In genomic region chr3L:21445704-21446103, dm6 we compare ENCODE assay signal across 4 fruit fly cellular contexts.
TF ChIP-seq lines count a peak whose summit lies in the region.

TSS of gene Syx7 (plus strand) at chr3L:21445834.

- no peak for TF ChIP-seq CTCF in whole organism, embryonic (GFP tag; optimal IDR thresholded peaks at IDR 0.05; lab: Kevin White, UChicago)

TF ChIP-seq in whole organism, adult, 20 proteins besides CTCF, POLR2A, EP300 and RAD21:
- peak; percentile 70 for TF ChIP-seq Crg-1 (GFP tag; optimal IDR thresholded peaks at IDR 0.05; lab: Kevin White, UChicago)
- TF ChIP-seq CG14711 (tag; optimal IDR thresholded peaks at IDR 0.05; lab: Kevin White, UChicago): peak; percentile 12
- no peak for TF ChIP-seq toe (GFP tag; optimal IDR thresholded peaks at IDR 0.05; lab: Kevin White, UChicago)
- TF ChIP-seq ovo (GFP tag; optimal IDR thresholded peaks at IDR 0.05; lab: Kevin White, UChicago): no peak
- no peak for TF ChIP-seq CG11617 (GFP tag; optimal IDR thresholded peaks at IDR 0.05; lab: Kevin White, UChicago)
- TF ChIP-seq CG5204 (GFP tag; optimal IDR thresholded peaks at IDR 0.05; lab: Kevin White, UChicago): no peak
- peak; percentile 39 for TF ChIP-seq CG7101 (tag; optimal IDR thresholded peaks at IDR 0.05; lab: Kevin White, UChicago)
- TF ChIP-seq Clk (GFP tag; optimal IDR thresholded peaks at IDR 0.05; lab: Kevin White, UChicago): no peak
- TF ChIP-seq cnc (optimal IDR thresholded peaks at IDR 0.05; lab: Kevin White, UChicago): no peak
- no peak for TF ChIP-seq kay (GFP tag; lab: Kevin White, UChicago; ENCODE audit: borderline replicate concordance)
- TF ChIP-seq CG1620 (GFP tag; optimal IDR thresholded peaks at IDR 0.05; lab: Kevin White, UChicago): peak; percentile 52
- TF ChIP-seq bab1 (GFP tag; optimal IDR thresholded peaks at IDR 0.05; lab: Kevin White, UChicago): peak; percentile 55
- TF ChIP-seq cic (GFP tag; optimal IDR thresholded peaks at IDR 0.05; lab: Kevin White, UChicago): no peak
- TF ChIP-seq tj (GFP tag; optimal IDR thresholded peaks at IDR 0.05; lab: Kevin White, UChicago): no peak
- no peak for TF ChIP-seq CG12768 (GFP tag; optimal IDR thresholded peaks at IDR 0.05; lab: Kevin White, UChicago)
- no peak for TF ChIP-seq CG33017 (tag; optimal IDR thresholded peaks at IDR 0.05; lab: Kevin White, UChicago)
- no peak for TF ChIP-seq Mnt (GFP tag; optimal IDR thresholded peaks at IDR 0.05; lab: Kevin White, UChicago)
- no peak for TF ChIP-seq CG7045 (GFP tag; optimal IDR thresholded peaks at IDR 0.05; lab: Kevin White, UChicago)
- TF ChIP-seq Hr96 (GFP tag; optimal IDR thresholded peaks at IDR 0.05; lab: Kevin White, UChicago): peak; percentile 41
- TF ChIP-seq pad (GFP tag; optimal IDR thresholded peaks at IDR 0.05; lab: Kevin White, UChicago): peak; percentile 25

TF ChIP-seq in whole organism, embryonic, 481 proteins besides CTCF, POLR2A, EP300 and RAD21 (continues in another document):
- TF ChIP-seq CG5953 (GFP tag; IDR thresholded peaks at IDR 0.05; lab: Robert Waterston, UW): no peak
- TF ChIP-seq CG7987 (GFP tag; optimal IDR thresholded peaks at IDR 0.05; lab: Kevin White, UChicago): no peak
- peak; percentile 22 for TF ChIP-seq fu2 (GFP tag; optimal IDR thresholded peaks at IDR 0.05; lab: Kevin White, UChicago)
- TF ChIP-seq CG10654 (GFP tag; optimal IDR thresholded peaks at IDR 0.05; lab: Kevin White, UChicago): no peak
- TF ChIP-seq Myb (GFP tag; optimal IDR thresholded peaks at IDR 0.05; lab: Kevin White, UChicago): peak; percentile 71
- 0 out of 3 replicates have a peak, but pooled peaks have one; percentile 5 for TF ChIP-seq CG6791 (GFP tag; IDR thresholded peaks at IDR 0.05; lab: Robert Waterston, UW; ENCODE audit: partially characterized antibody)
- no peak for TF ChIP-seq Neu2 (GFP tag; optimal IDR thresholded peaks at IDR 0.05; lab: Kevin White, UChicago; ENCODE audit: borderline replicate concordance)
- no peak for TF ChIP-seq Meics (GFP tag; optimal IDR thresholded peaks at IDR 0.05; lab: Kevin White, UChicago)
- no peak for TF ChIP-seq run (tag; optimal IDR thresholded peaks at IDR 0.05; lab: Kevin White, UChicago)
- no peak for TF ChIP-seq ase (GFP tag; IDR thresholded peaks at IDR 0.05; lab: Robert Waterston, UW)
- TF ChIP-seq CG4707 (GFP tag; optimal IDR thresholded peaks at IDR 0.05; lab: Kevin White, UChicago): no peak
- TF ChIP-seq Dp (GFP tag; optimal IDR thresholded peaks at IDR 0.05; lab: Kevin White, UChicago): peak; percentile 100
- no peak for TF ChIP-seq sc (optimal IDR thresholded peaks at IDR 0.05; lab: Kevin White, UChicago)
- no peak for TF ChIP-seq sc (GFP tag; optimal IDR thresholded peaks at IDR 0.05; lab: Kevin White, UChicago)
- TF ChIP-seq stwl (tag; optimal IDR thresholded peaks at IDR 0.05; lab: Kevin White, UChicago): peak; percentile 83
- TF ChIP-seq eve (GFP tag; optimal IDR thresholded peaks at IDR 0.05; lab: Kevin White, UChicago): no peak
- no peak for TF ChIP-seq CG5245 (GFP tag; optimal IDR thresholded peaks at IDR 0.05; lab: Kevin White, UChicago)
- TF ChIP-seq CG17328 (GFP tag; IDR thresholded peaks at IDR 0.05; lab: Robert Waterston, UW): no peak
- no peak for TF ChIP-seq CG16815 (GFP tag; optimal IDR thresholded peaks at IDR 0.05; lab: Kevin White, UChicago)
- no peak for TF ChIP-seq CG4282 (GFP tag; optimal IDR thresholded peaks at IDR 0.05; lab: Kevin White, UChicago)
- TF ChIP-seq lab (GFP tag; optimal IDR thresholded peaks at IDR 0.05; lab: Kevin White, UChicago): no peak
- TF ChIP-seq Scr (GFP tag; IDR thresholded peaks at IDR 0.05; lab: Robert Waterston, UW; ENCODE audit: partially characterized antibody): peak; percentile 62
- no peak for TF ChIP-seq CG11560 (tag; IDR thresholded peaks at IDR 0.05; lab: Robert Waterston, UW)
- no peak for TF ChIP-seq nau (GFP tag; optimal IDR thresholded peaks at IDR 0.05; lab: Kevin White, UChicago)
- TF ChIP-seq Ssrp (tag; optimal IDR thresholded peaks at IDR 0.05; lab: Kevin White, UChicago): no peak

TF ChIP-seq in whole organism, prepupa, 60 proteins besides CTCF, POLR2A, EP300 and RAD21:
- peak; percentile 43 for TF ChIP-seq fkh (GFP tag; optimal IDR thresholded peaks at IDR 0.05; lab: Kevin White, UChicago)
- TF ChIP-seq Sox14 (GFP tag; optimal IDR thresholded peaks at IDR 0.05; lab: Kevin White, UChicago): peak; percentile 89
- peak; percentile 17 for TF ChIP-seq CG31627 (GFP tag; optimal IDR thresholded peaks at IDR 0.05; lab: Kevin White, UChicago)
- TF ChIP-seq cyc (GFP tag; optimal IDR thresholded peaks at IDR 0.05; lab: Kevin White, UChicago): peak; percentile 9
- TF ChIP-seq CG1621 (tag; optimal IDR thresholded peaks at IDR 0.05; lab: Kevin White, UChicago): no peak
- no peak for TF ChIP-seq Hr38 (GFP tag; optimal IDR thresholded peaks at IDR 0.05; lab: Kevin White, UChicago)
- TF ChIP-seq esn (GFP tag; optimal IDR thresholded peaks at IDR 0.05; lab: Kevin White, UChicago): peak; percentile 18

TF ChIP-seq in whole organism, wandering third instar larva, 38 proteins besides CTCF, POLR2A, EP300 and RAD21:
- TF ChIP-seq foxo (GFP tag; optimal IDR thresholded peaks at IDR 0.05; lab: Kevin White, UChicago) (no peak), br (GFP tag; optimal IDR thresholded peaks at IDR 0.05; lab: Kevin White, UChicago) (no peak), CrebA (GFP tag; optimal IDR thresholded peaks at IDR 0.05; lab: Kevin White, UChicago; ENCODE audit: borderline replicate concordance) (no peak), woc (GFP tag; optimal IDR thresholded peaks at IDR 0.05; lab: Kevin White, UChicago) (no peak), lola (GFP tag; optimal IDR thresholded peaks at IDR 0.05; lab: Kevin White, UChicago) (no peak), rgr (GFP tag; optimal IDR thresholded peaks at IDR 0.05; lab: Kevin White, UChicago) (peak; percentile 36), GATAd (GFP tag; optimal IDR thresholded peaks at IDR 0.05; lab: Kevin White, UChicago) (no peak), Abd-B (GFP tag; optimal IDR thresholded peaks at IDR 0.05; lab: Kevin White, UChicago) (no peak), Dfd (GFP tag; optimal IDR thresholded peaks at IDR 0.05; lab: Kevin White, UChicago) (no peak), OdsH (GFP tag; optimal IDR thresholded peaks at IDR 0.05; lab: Kevin White, UChicago) (no peak), pan (optimal IDR thresholded peaks at IDR 0.05; lab: Kevin White, UChicago) (no peak), CG32264 (GFP tag; optimal IDR thresholded peaks at IDR 0.05; lab: Kevin White, UChicago) (no peak), Jra (GFP tag; optimal IDR thresholded peaks at IDR 0.05; lab: Kevin White, UChicago) (no peak), sv (GFP tag; optimal IDR thresholded peaks at IDR 0.05; lab: Kevin White, UChicago) (no peak), CG9705 (GFP tag; optimal IDR thresholded peaks at IDR 0.05; lab: Kevin White, UChicago) (no peak), jim (GFP tag; optimal IDR thresholded peaks at IDR 0.05; lab: Kevin White, UChicago) (no peak), Mio (GFP tag; optimal IDR thresholded peaks at IDR 0.05; lab: Kevin White, UChicago) (no peak), usp (GFP tag; optimal IDR thresholded peaks at IDR 0.05; lab: Kevin White, UChicago) (no peak), Myc (optimal IDR thresholded peaks at IDR 0.05; lab: Kevin White, UChicago) (peak; percentile 28), Rel (GFP tag; optimal IDR thresholded peaks at IDR 0.05; lab: Kevin White, UChicago) (no peak), Rel (tag; optimal IDR thresholded peaks at IDR 0.05; lab: Kevin White, UChicago) (peak; percentile 61), dl (GFP tag; optimal IDR thresholded peaks at IDR 0.05; lab: Kevin White, UChicago; ENCODE audit: insufficient read depth in 1 of 2, partially characterized antibody in 2 of 2) (no peak), N (GFP tag; optimal IDR thresholded peaks at IDR 0.05; lab: Kevin White, UChicago) (no peak), Vsx2 (GFP tag; optimal IDR thresholded peaks at IDR 0.05; lab: Kevin White, UChicago; ENCODE audit: partially characterized antibody) (no peak), fru (GFP tag; optimal IDR thresholded peaks at IDR 0.05; lab: Kevin White, UChicago) (no peak), Hr83 (GFP tag; optimal IDR thresholded peaks at IDR 0.05; lab: Kevin White, UChicago; ENCODE audit: poor library complexity, severe bottlenecking) (peak; percentile 40), Dif (GFP tag; optimal IDR thresholded peaks at IDR 0.05; lab: Kevin White, UChicago; ENCODE audit: partially characterized antibody) (no peak), HLH106 (tag; optimal IDR thresholded peaks at IDR 0.05; lab: Kevin White, UChicago) (no peak), Hr78 (GFP tag; optimal IDR thresholded peaks at IDR 0.05; lab: Kevin White, UChicago) (no peak), Hnf4 (GFP tag; optimal IDR thresholded peaks at IDR 0.05; lab: Kevin White, UChicago) (peak; percentile 35), psq (GFP tag; optimal IDR thresholded peaks at IDR 0.05; lab: Kevin White, UChicago) (no peak), Sp1 (GFP tag; optimal IDR thresholded peaks at IDR 0.05; lab: Kevin White, UChicago) (no peak), sage (GFP tag; optimal IDR thresholded peaks at IDR 0.05; lab: Kevin White, UChicago) (no peak), dmrt93B (GFP tag; optimal IDR thresholded peaks at IDR 0.05; lab: Kevin White, UChicago) (no peak), brk (GFP tag; optimal IDR thresholded peaks at IDR 0.05; lab: Kevin White, UChicago) (no peak), dsf (GFP tag; optimal IDR thresholded peaks at IDR 0.05; lab: Kevin White, UChicago; ENCODE audit: borderline replicate concordance) (no peak), ey (GFP tag; optimal IDR thresholded peaks at IDR 0.05; lab: Kevin White, UChicago) (peak; percentile 7), h (GFP tag; optimal IDR thresholded peaks at IDR 0.05; lab: Kevin White, UChicago) (peak; percentile 44), tai (GFP tag; optimal IDR thresholded peaks at IDR 0.05; lab: Kevin White, UChicago) (no peak)
